Fruit fly (Drosophila melanogaster): ENCODE results near the gene GATAd.

The GATAd gene

dm6 chr2L:10351130-10351529 is 17.6 kb downstream of the GATAd start:
- TF ChIP-seq dac (GFP tag; optimal IDR thresholded peaks at IDR 0.05), result no peak
- TF ChIP-seq CG6163 (GFP tag; IDR thresholded peaks at IDR 0.05), result no peak
- no peak for TF ChIP-seq eg (GFP tag; IDR thresholded peaks at IDR 0.05)
- TF ChIP-seq fkh (GFP tag; optimal IDR thresholded peaks at IDR 0.05), result no peak
- no peak for TF ChIP-seq CG34406 (GFP tag; optimal IDR thresholded peaks at IDR 0.05)
- no peak for TF ChIP-seq Hr4 (GFP tag; optimal IDR thresholded peaks at IDR 0.05)
- TF ChIP-seq CG11902 (GFP tag; optimal IDR thresholded peaks at IDR 0.05), result no peak
- no peak for TF ChIP-seq Eip78C (GFP tag)

DNA sequence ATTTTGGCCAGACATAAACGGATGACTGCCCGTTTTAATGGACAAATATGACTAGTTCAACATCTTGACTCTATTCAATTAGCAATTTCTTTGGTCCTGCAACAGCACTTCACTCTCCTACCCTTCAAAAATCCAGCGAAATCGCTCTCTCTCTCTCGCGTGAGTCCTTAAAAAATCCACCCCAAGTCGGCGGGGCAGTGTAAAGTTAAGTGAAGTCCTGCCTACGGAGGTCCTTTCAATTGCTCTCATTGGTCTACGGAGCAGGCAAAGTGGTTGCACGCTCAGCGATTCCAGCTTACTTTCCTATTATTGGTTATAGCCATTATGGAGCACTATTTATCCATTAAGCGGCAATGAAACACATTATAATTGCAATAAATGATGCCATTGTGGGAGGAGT is 20.3 kb downstream of the GATAd start, which contains the start of gene CG34367:
Gene CG34367 (minus strand): TSS at position 35 of the 400 bp plus-strand sequence.
- no peak for TF ChIP-seq Eip75B (GFP tag; optimal IDR thresholded peaks at IDR 0.05)
- TF ChIP-seq CG6792 (GFP tag; optimal IDR thresholded peaks at IDR 0.05), result no peak
- TF ChIP-seq CG11762 (GFP tag; optimal IDR thresholded peaks at IDR 0.05; ENCODE audit: insufficient read depth), result no peak
- TF ChIP-seq CG11902 (GFP tag; optimal IDR thresholded peaks at IDR 0.05), result no peak
- TF ChIP-seq eg (GFP tag; IDR thresholded peaks at IDR 0.05), result no peak
- TF ChIP-seq CG6276 (GFP tag; optimal IDR thresholded peaks at IDR 0.05), result no peak
- TF ChIP-seq CG32006 (GFP tag; optimal IDR thresholded peaks at IDR 0.05), result no peak
- TF ChIP-seq CG7368 (GFP tag; optimal IDR thresholded peaks at IDR 0.05), result no peak
- no peak for TF ChIP-seq Met (GFP tag; optimal IDR thresholded peaks at IDR 0.05)

DNA sequence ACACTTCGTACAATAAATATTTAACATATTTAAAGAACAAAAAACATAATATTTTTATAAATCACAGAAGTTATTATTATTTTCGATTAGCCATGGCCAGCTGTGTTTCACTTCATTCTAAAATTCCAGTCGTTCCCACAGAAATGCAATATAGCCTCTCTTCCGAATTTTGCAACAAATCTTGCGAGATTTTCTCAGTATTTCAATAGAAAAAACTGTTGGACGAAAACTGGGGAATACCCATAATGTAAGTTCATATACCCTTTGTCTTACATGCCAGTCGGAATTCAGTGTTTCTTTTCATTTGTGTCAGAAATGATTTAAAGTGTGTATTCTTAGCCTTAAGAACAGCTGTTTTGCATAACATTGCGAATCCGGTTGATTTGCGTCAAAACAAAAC is 23.0 kb downstream of the GATAd start, which contains the start of the genes CtsL4 and ClpP:
Gene CtsL4 (minus strand): TSS at position 90 of the 400 bp plus-strand sequence.
Gene ClpP (plus strand): TSS at position 288 of the 400 bp plus-strand sequence.
- TF ChIP-seq CG10631 (GFP tag; optimal IDR thresholded peaks at IDR 0.05) (no peak), CG8632 (GFP tag; optimal IDR thresholded peaks at IDR 0.05) (peak; percentile 37), esn (GFP tag; optimal IDR thresholded peaks at IDR 0.05) (peak; percentile 55), Lpt (GFP tag; optimal IDR thresholded peaks at IDR 0.05) (no peak), fkh (GFP tag; optimal IDR thresholded peaks at IDR 0.05) (no peak), CG4318 (GFP tag; optimal IDR thresholded peaks at IDR 0.05) (no peak), CG10669 (GFP tag; optimal IDR thresholded peaks at IDR 0.05) (no peak), Sox15 (GFP tag; optimal IDR thresholded peaks at IDR 0.05) (no peak), CG9139 (GFP tag; optimal IDR thresholded peaks at IDR 0.05) (no peak), CG6854 (GFP tag; optimal IDR thresholded peaks at IDR 0.05) (no peak), CG8319 (GFP tag; optimal IDR thresholded peaks at IDR 0.05) (no peak), CG34406 (GFP tag; optimal IDR thresholded peaks at IDR 0.05) (peak; percentile 40), CG7368 (GFP tag; optimal IDR thresholded peaks at IDR 0.05) (no peak), acj6 (GFP tag; optimal IDR thresholded peaks at IDR 0.05) (peak; percentile 36), dac (GFP tag; optimal IDR thresholded peaks at IDR 0.05) (peak; percentile 10), CG8119 (GFP tag; IDR thresholded peaks at IDR 0.05) (no peak), lz (GFP tag; optimal IDR thresholded peaks at IDR 0.05) (peak; percentile 45), CG1621 (tag; optimal IDR thresholded peaks at IDR 0.05) (peak; percentile 61), achi (GFP tag; optimal IDR thresholded peaks at IDR 0.05) (no peak), Hr39 (GFP tag; optimal IDR thresholded peaks at IDR 0.05) (no peak), cyc (GFP tag; optimal IDR thresholded peaks at IDR 0.05) (peak; percentile 29), CG15336 (GFP tag; IDR thresholded peaks at IDR 0.05) (no peak), CG31627 (GFP tag; optimal IDR thresholded peaks at IDR 0.05) (peak; percentile 50), Ets21C (GFP tag; optimal IDR thresholded peaks at IDR 0.05) (no peak), CG3919 (GFP tag; optimal IDR thresholded peaks at IDR 0.05) (no peak), fd85E (GFP tag; optimal IDR thresholded peaks at IDR 0.05) (no peak), Sox102F (GFP tag; optimal IDR thresholded peaks at IDR 0.05) (no peak), eg (GFP tag; IDR thresholded peaks at IDR 0.05) (no peak), fd59A (GFP tag; optimal IDR thresholded peaks at IDR 0.05) (no peak), Ets96B (tag; optimal IDR thresholded peaks at IDR 0.05) (peak; percentile 32), OdsH (GFP tag; optimal IDR thresholded peaks at IDR 0.05) (peak; percentile 59), CG11762 (GFP tag; optimal IDR thresholded peaks at IDR 0.05; ENCODE audit: insufficient read depth) (no peak), ss (GFP tag; optimal IDR thresholded peaks at IDR 0.05) (no peak), dsx (GFP tag; optimal IDR thresholded peaks at IDR 0.05; ENCODE audit: poor library complexity, severe bottlenecking) (no peak), salr (GFP tag; optimal IDR thresholded peaks at IDR 0.05) (no peak), CG3032 (tag; optimal IDR thresholded peaks at IDR 0.05) (peak; percentile 45), Sox14 (GFP tag; optimal IDR thresholded peaks at IDR 0.05) (peak; percentile 88), Gug (GFP tag; IDR thresholded peaks at IDR 0.05) (no peak)

All from whole organism, prepupa.